Worm (Caenorhabditis elegans) whole organism, L4 larva: ENCODE results near the gene F35D2.3.

Source experiments
- D1046.2 ChIP-seq: fragments of 200-800 bp; sonication (Bioruptor generic); IDR thresholded peaks from 2 replicates; pipeline ENCODE4 v1.3.6; 2022; ENCODE audit warnings: missing genetic modification characterization, missing compliant biosample characterization
- F49E8.2 ChIP-seq: sonication (generic microtip); optimal IDR thresholded peaks from 2 replicates; lab custom pipeline; 2016; ENCODE audit warnings: missing compliant biosample characterization, mild to moderate bottlenecking, missing genetic modification characterization, borderline replicate concordance
- R02D3.7 ChIP-seq: fragments of 150-350 bp; sonication (generic microtip); optimal IDR thresholded peaks from 3 replicates; lab custom pipeline; 2014; ENCODE audit warnings: missing biosample characterization, missing genetic modification characterization
- Y105C5A.15 ChIP-seq: fragments of 200-800 bp; sonication (Bioruptor generic); IDR thresholded peaks from 2 replicates; pipeline ENCODE4 v1.3.6; 2022; ENCODE audit warnings: missing genetic modification characterization, missing compliant biosample characterization
- aly-2 ChIP-seq: sonication (generic microtip); optimal IDR thresholded peaks from 2 replicates; lab custom pipeline; 2018; ENCODE audit warnings: missing biosample characterization, missing genetic modification characterization
- attf-4 ChIP-seq: sonication (generic microtip); optimal IDR thresholded peaks from 3 replicates; lab custom pipeline; 2017; ENCODE audit warnings: missing biosample characterization, missing genetic modification characterization
- ceh-20 ChIP-seq: fragments of 200-800 bp; sonication (Bioruptor generic); IDR thresholded peaks from 2 replicates; pipeline ENCODE4 v1.3.6; 2022; ENCODE audit warnings: missing genetic modification reagents, missing genetic modification characterization, missing compliant biosample characterization
- ceh-28 ChIP-seq: fragments of 150-350 bp; optimal IDR thresholded peaks from 2 replicates; lab custom pipeline; 2014; ENCODE audit warnings: missing biosample characterization, missing genetic modification reagents, missing genetic modification characterization
- ces-1 ChIP-seq: fragments of 150-350 bp; sonication (generic microtip); optimal IDR thresholded peaks from 4 replicates; lab custom pipeline; 2014; ENCODE audit warnings: missing biosample characterization, missing genetic modification reagents, missing genetic modification characterization
- cey-2 ChIP-seq: sonication (generic microtip); optimal IDR thresholded peaks from 3 replicates; lab custom pipeline; 2017; ENCODE audit warnings: missing genetic modification characterization, mild to moderate bottlenecking, missing compliant biosample characterization, antibody characterized with exemption, borderline replicate concordance; ENCODE audit not compliant: insufficient read depth
- ctbp-1 ChIP-seq: fragments of 200-800 bp; sonication (Bioruptor generic); IDR thresholded peaks from 2 replicates; pipeline ENCODE4 v1.3.6; 2022; ENCODE audit warnings: missing genetic modification reagents, missing genetic modification characterization, missing compliant biosample characterization
- daf-16 ChIP-seq, 3 experiments: sonication (generic microtip); optimal IDR thresholded peaks; 2 replicates each; lab custom pipeline; 2016 to 2017; ENCODE audit warnings: missing genetic modification characterization in 3 of 3, missing genetic modification reagents in 3 of 3, mild to moderate bottlenecking in 2 of 3, missing compliant biosample characterization in 2 of 3, missing biosample characterization in 1 of 3, moderate library complexity in 1 of 3
- dpl-1 ChIP-seq: fragments of 150-350 bp; optimal IDR thresholded peaks from 2 replicates; lab custom pipeline; 2014; ENCODE audit warnings: missing biosample characterization, missing genetic modification reagents, missing genetic modification characterization
- fkh-10 ChIP-seq: fragments of 150-350 bp; optimal IDR thresholded peaks from 2 replicates; lab custom pipeline; 2014; ENCODE audit warnings: missing biosample characterization, missing genetic modification reagents, missing genetic modification characterization
- hmg-1.1 ChIP-seq: fragments of 200-800 bp; sonication (Bioruptor generic); IDR thresholded peaks from 2 replicates; pipeline ENCODE4 v1.3.6; 2022; ENCODE audit warnings: missing genetic modification reagents, missing genetic modification characterization, missing compliant biosample characterization
- lin-15B ChIP-seq: fragments of 150-350 bp; sonication (generic microtip); optimal IDR thresholded peaks from 3 replicates; lab custom pipeline; 2014; ENCODE audit warnings: missing biosample characterization, missing genetic modification characterization
- madf-5 ChIP-seq, 2 experiments: fragments of 200-800 bp; sonication (Bioruptor generic); IDR thresholded peaks; 2 replicates each; pipeline ENCODE4 v1.3.6; 2022; ENCODE audit warnings: missing compliant biosample characterization in 2 of 2, missing genetic modification characterization in 2 of 2
- madf-9 ChIP-seq: fragments of 200-800 bp; sonication (Bioruptor generic); conservative IDR thresholded peaks from 2 replicates; pipeline ENCODE4 v1.3.6; 2022; ENCODE audit warnings: missing genetic modification reagents, missing genetic modification characterization, missing compliant biosample characterization
- mdt-29 ChIP-seq: fragments of 200-800 bp; sonication (Bioruptor generic); IDR thresholded peaks from 2 replicates; pipeline ENCODE4 v1.3.6; 2022; ENCODE audit warnings: missing genetic modification reagents, missing genetic modification characterization, missing compliant biosample characterization
- mep-1 ChIP-seq: fragments of 150-350 bp; sonication (generic microtip); optimal IDR thresholded peaks from 3 replicates; lab custom pipeline; 2014; ENCODE audit warnings: missing biosample characterization, missing genetic modification characterization
- mes-2 ChIP-seq: sonication (generic microtip); optimal IDR thresholded peaks from 2 replicates; lab custom pipeline; 2016; ENCODE audit warnings: missing genotype, mild to moderate bottlenecking, missing genetic modification characterization, missing compliant biosample characterization; ENCODE audit not compliant: poor library complexity, severe bottlenecking
- mxl-2 ChIP-seq: fragments of 200-800 bp; sonication (Bioruptor generic); conservative IDR thresholded peaks from 2 replicates; pipeline ENCODE4 v1.3.6; 2022; ENCODE audit warnings: missing genetic modification reagents, missing genetic modification characterization, missing compliant biosample characterization
- nhr-11 ChIP-seq: fragments of 150-350 bp; optimal IDR thresholded peaks from 2 replicates; lab custom pipeline; 2014; ENCODE audit warnings: missing biosample characterization, missing genetic modification characterization
- nhr-237 ChIP-seq: sonication (generic microtip); optimal IDR thresholded peaks from 2 replicates; lab custom pipeline; 2017; ENCODE audit warnings: missing biosample characterization, missing genetic modification characterization
- nhr-77 ChIP-seq: fragments of 150-350 bp; optimal IDR thresholded peaks from 2 replicates; lab custom pipeline; 2014; ENCODE audit warnings: missing biosample characterization, missing genetic modification characterization
- rbr-2 ChIP-seq: sonication (generic microtip); optimal IDR thresholded peaks from 2 replicates; lab custom pipeline; 2016; ENCODE audit warnings: missing genotype, missing genetic modification characterization, missing compliant biosample characterization
- sdz-12 ChIP-seq: fragments of 200-800 bp; sonication (Bioruptor generic); optimal IDR thresholded peaks from 2 replicates; lab custom pipeline; 2018; ENCODE audit warnings: mild to moderate bottlenecking, missing genetic modification characterization, missing compliant biosample characterization
- set-16 ChIP-seq: fragments of 200-800 bp; sonication (Bioruptor generic); IDR thresholded peaks from 2 replicates; pipeline ENCODE4 v1.3.6; 2022; ENCODE audit warnings: missing genetic modification reagents, missing genetic modification characterization, missing compliant biosample characterization
- spr-3 ChIP-seq: fragments of 200-800 bp; sonication (Bioruptor generic); optimal IDR thresholded peaks from 2 replicates; lab custom pipeline; 2018; ENCODE audit warnings: mild to moderate bottlenecking, missing genetic modification characterization, missing compliant biosample characterization
- zfp-2 ChIP-seq: sonication (generic microtip); optimal IDR thresholded peaks from 2 replicates; lab custom pipeline; 2016; ENCODE audit warnings: mild to moderate bottlenecking, missing genetic modification characterization, missing compliant biosample characterization
- zfp-3 ChIP-seq: fragments of 200-800 bp; sonication (Bioruptor generic); conservative IDR thresholded peaks from 2 replicates; pipeline ENCODE4 v1.3.6; 2022; ENCODE audit warnings: missing genetic modification reagents, missing genetic modification characterization, missing compliant biosample characterization
- zip-11 ChIP-seq: fragments of 200-800 bp; sonication (Bioruptor generic); IDR thresholded peaks from 2 replicates; pipeline ENCODE4 v1.3.6; 2022; ENCODE audit warnings: missing genetic modification characterization, missing compliant biosample characterization
- zip-2 ChIP-seq: fragments of 150-350 bp; optimal IDR thresholded peaks from 2 replicates; lab custom pipeline; 2014; ENCODE audit warnings: missing biosample characterization, missing genetic modification characterization

Gene F35D2.3

DNA sequence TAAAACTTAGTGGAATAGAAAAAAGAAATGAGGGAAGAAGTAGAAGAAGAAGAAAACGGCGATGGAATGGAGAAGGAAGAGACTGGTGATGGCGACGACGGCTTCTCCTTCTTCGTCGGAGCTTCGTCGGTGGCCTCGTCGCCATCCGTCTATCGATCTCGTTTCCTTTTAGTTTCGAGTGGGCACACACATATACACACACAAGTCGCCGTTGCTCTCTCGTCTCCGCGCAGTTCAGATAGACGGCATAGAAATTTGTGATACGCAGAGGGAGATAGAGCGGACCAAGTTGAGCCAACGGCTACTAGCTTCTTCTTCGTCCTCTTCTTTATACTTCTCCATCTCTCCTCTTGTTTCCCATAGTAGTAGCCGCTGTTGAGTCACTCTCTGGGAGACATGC lies 22.8 kb downstream of the F35D2.3 start (continued):
- TF ChIP-seq hmg-1.1 (peak; percentile 62), lin-15B (tag; lab: Kevin White, UChicago) (no peak), rbr-2 (peak; percentile 49), mes-2 (peak; percentile 3), sdz-12 (GFP tag; lab: Kevin White, UChicago) (no peak), set-16 (peak; percentile 54; the same call in 1 of the 2 replicates)

DNA sequence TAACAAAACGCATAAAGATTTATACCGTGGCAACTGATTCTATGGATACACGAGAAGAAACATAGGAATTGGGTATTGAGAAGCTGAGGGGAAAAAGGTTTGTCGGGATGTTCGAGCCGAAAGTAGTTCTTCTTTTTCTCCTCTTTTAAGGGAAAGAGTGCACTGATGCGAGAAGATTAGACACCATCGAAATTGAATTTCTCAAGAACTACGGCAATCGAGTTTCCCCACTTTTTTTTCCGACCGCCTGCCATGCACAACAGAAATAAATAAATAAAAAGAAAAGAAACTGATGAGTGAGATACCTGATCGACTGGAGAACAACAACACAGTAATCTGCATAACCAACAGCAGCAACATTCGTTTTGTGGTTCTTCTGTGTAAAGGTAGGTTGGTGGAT lies 23.9 kb downstream of the F35D2.3 start:
- no peak for TF ChIP-seq mxl-2 (GFP tag; lab: Robert Waterston, UW)
- peak; percentile 61 for TF ChIP-seq fkh-10
- TF ChIP-seq spr-3, result no peak
- TF ChIP-seq Y105C5A.15 (GFP tag; lab: Robert Waterston, UW), result no peak
- peak; percentile 67 for TF ChIP-seq ces-1 (GFP tag; lab: Kevin White, UChicago)
- no peak for TF ChIP-seq madf-5 (GFP tag; IDR thresholded peaks at IDR 0.05; lab: Robert Waterston, UW)

DNA sequence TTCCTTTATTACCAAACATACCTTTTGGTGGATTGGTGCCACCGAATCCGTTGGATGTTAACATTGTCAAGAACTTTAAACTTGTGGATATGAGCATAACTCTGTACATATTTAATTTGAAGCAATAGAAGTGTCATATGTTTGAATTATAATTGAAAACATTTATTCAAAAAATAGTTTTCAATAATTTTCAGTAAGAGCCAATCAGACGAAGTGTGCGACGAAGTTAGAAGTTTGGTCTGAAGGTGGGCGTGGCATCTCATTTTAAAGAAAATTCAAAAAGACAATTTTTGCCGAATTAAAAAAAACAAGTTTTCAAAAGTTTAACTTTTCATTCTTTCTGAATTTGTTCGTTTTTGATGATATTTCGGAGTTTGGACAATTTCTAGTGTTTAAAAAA lies 24.4 kb downstream of the F35D2.3 start, which contains the start of gene syd-1:
Gene syd-1 (minus strand): TSS at position 101 of the 400 bp plus-strand sequence.
- TF ChIP-seq daf-16 (GFP tag; optimal IDR thresholded peaks at IDR 0.05; lab: Kevin White, UChicago) (no peak), daf-16 (tag; optimal IDR thresholded peaks at IDR 0.05; lab: Kevin White, UChicago) (no peak), zfp-3 (GFP tag; lab: Robert Waterston, UW) (no peak)

DNA sequence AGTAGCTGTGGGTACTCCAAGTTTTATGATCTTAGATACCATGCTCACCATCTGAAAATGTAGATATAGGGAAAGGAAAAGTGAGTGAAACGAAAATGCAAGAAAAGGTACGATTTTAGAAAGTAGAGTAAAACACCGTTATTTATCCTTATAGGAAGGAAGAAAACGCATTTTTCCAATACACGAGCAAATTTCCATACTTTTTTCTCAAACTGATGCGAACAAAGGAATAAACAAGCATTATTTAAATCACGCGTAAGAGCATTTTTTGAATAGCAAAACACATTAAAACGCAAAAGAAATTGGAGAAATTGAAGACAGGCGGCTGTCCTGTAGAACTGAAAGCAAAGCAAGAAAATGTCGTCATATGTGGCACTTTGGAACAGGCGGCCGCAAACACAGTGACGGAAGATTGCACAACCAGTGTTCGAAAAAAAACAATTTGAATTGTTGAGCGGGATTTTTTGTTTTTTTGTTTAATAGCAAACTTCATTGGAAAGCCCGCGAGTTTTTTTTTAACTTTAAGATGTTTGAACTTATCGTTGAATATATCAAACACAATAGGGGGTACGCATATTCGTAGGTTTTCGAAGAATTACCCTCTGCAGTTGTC lies 28.4 kb downstream of the F35D2.3 start, which contains the start of gene pgam-5:
Gene pgam-5 (minus strand): TSS at position 51 of the 613 bp plus-strand sequence.
- no peak for TF ChIP-seq zip-2 (tag; lab: Kevin White, UChicago)
- peak; percentile 40 for TF ChIP-seq mes-2
- peak; percentile 30 for TF ChIP-seq dpl-1

DNA sequence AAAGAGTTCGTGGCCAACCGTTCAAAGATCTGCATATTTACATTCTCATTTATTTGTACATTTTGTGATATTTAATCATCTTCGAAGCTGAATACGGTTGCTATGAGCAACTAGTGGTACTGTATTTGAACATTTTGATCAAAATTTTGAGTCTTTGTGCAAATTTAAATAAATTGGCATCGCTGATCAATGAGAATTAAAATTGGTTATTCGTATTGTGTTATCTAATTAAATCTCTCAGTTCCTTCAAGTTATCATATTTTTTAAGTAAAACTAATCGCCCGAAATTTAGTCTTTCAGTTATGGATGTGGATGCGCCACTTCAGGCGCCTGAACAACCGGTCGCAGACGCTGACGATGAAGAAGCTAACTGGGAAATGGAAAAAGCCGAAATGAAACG lies 29.0 kb downstream of the F35D2.3 start, which contains the start of gene npp-21:
Gene npp-21 (plus strand): TSS at position 301 of the 400 bp plus-strand sequence.
- TF ChIP-seq nhr-237 (tag; lab: Kevin White, UChicago), result no peak
- no peak for TF ChIP-seq nhr-11
- no peak for TF ChIP-seq madf-9 (GFP tag; lab: Robert Waterston, UW)
- no peak for TF ChIP-seq attf-4 (tag; lab: Kevin White, UChicago)
- TF ChIP-seq mdt-29 (GFP tag; lab: Robert Waterston, UW), result no peak
- no peak for TF ChIP-seq cey-2
- no peak for TF ChIP-seq madf-5 (GFP tag; IDR thresholded peaks at IDR 0.05; lab: Robert Waterston, UW)
- no peak for TF ChIP-seq zip-11
- no peak for TF ChIP-seq ceh-20 (GFP tag; lab: Robert Waterston, UW)
- no peak for TF ChIP-seq nhr-77 (tag; lab: Kevin White, UChicago)
- TF ChIP-seq mep-1, result no peak
- TF ChIP-seq F49E8.2, result no peak
- no peak for TF ChIP-seq ceh-28 (tag; lab: Kevin White, UChicago)
- no peak for TF ChIP-seq fkh-10
- no peak for TF ChIP-seq ctbp-1 (GFP tag; lab: Robert Waterston, UW)
- TF ChIP-seq R02D3.7 (tag; lab: Kevin White, UChicago), result no peak
- TF ChIP-seq zfp-2, result no peak
- no peak for TF ChIP-seq aly-2
- no peak for TF ChIP-seq D1046.2
